Worm (Caenorhabditis elegans) whole organism, L4 larva: ENCODE measurements around the gene htas-1.
A peak's percentile ranks its signal among the peaks of the same experiment; 100 is the strongest.

Source experiments
- egl-27 ChIP-seq: sonication (generic microtip); optimal IDR thresholded peaks from 3 replicates; lab custom pipeline; 2017; ENCODE audit warnings: missing biosample characterization, missing genetic modification reagents, missing genetic modification characterization
- fkh-10 ChIP-seq: fragments of 150-350 bp; optimal IDR thresholded peaks from 2 replicates; lab custom pipeline; 2014; ENCODE audit warnings: missing biosample characterization, missing genetic modification reagents, missing genetic modification characterization
- lir-3 ChIP-seq: sonication (generic microtip); optimal IDR thresholded peaks from 2 replicates; lab custom pipeline; 2016; ENCODE audit warnings: mild to moderate bottlenecking, missing genetic modification characterization, missing compliant biosample characterization
- php-3 ChIP-seq: fragments of 200-800 bp; sonication (Bioruptor generic); IDR thresholded peaks from 2 replicates; pipeline ENCODE4 v1.3.6; 2022; ENCODE audit warnings: missing genetic modification reagents, missing genetic modification characterization, missing compliant biosample characterization
- spr-1 ChIP-seq: sonication (generic microtip); optimal IDR thresholded peaks from 2 replicates; lab custom pipeline; 2016; ENCODE audit warnings: mild to moderate bottlenecking, missing genetic modification characterization, missing compliant biosample characterization
- ztf-7 ChIP-seq: fragments of 150-350 bp; optimal IDR thresholded peaks from 2 replicates; lab custom pipeline; 2014; ENCODE audit warnings: missing biosample characterization, missing genetic modification characterization

DNA sequence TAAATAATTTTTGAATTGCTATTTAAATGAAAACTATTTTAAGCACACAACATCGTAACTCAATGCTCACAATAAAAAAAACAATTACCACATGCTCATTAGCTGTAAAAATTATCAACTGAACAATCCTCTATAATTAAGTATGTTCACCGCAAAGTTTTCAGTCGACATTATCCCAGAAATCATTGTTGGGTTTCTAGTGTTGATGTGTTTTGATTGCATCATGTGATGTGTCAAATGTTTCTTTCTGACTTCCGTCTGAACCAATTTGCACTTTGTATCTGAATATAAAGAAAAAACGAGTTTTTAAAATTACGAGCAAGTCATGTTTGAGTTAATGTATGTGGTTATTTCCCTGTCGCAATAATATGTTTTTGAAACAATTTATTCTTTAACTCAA is 34.5 kb upstream of the htas-1 start:
- TF ChIP-seq fkh-10 (GFP tag; lab: Kevin White, UChicago) (no peak), egl-27 (no peak), php-3 (GFP tag; lab: Robert Waterston, UW) (no peak), ztf-7 (tag; lab: Kevin White, UChicago) (peak; percentile 95), spr-1 (tag; lab: Kevin White, UChicago) (no peak), lir-3 (tag; lab: Kevin White, UChicago) (no peak)
